Fruit fly (Drosophila melanogaster) whole organism, embryonic: Measurements from ENCODE around the gene CG33939.

Experiments used
- CG10654 ChIP-seq: fragments of 200-800 bp; sonication (Bioruptor generic); optimal IDR thresholded peaks from 2 replicates; lab custom pipeline; 2016; ENCODE audit warnings: missing biosample characterization, missing genetic modification characterization
- CG12219 ChIP-seq: fragments of 200-800 bp; sonication (Bioruptor generic); optimal IDR thresholded peaks from 3 replicates; lab custom pipeline; 2018; ENCODE audit warnings: missing biosample characterization, mild to moderate bottlenecking, missing genetic modification characterization
- CG12942 ChIP-seq: fragments of 200-800 bp; sonication (Bioruptor generic); optimal IDR thresholded peaks from 3 replicates; lab custom pipeline; 2016; ENCODE audit warnings: missing biosample characterization, missing genetic modification characterization
- Dip3 ChIP-seq: fragments of 200-800 bp; sonication (Bioruptor generic); optimal IDR thresholded peaks from 3 replicates; lab custom pipeline; 2016; ENCODE audit warnings: missing biosample characterization, missing genetic modification characterization
- NK7.1 ChIP-seq: fragments of 200-800 bp; sonication (Bioruptor generic); optimal IDR thresholded peaks from 3 replicates; lab custom pipeline; 2016; ENCODE audit warnings: missing biosample characterization, missing genetic modification characterization
- lab ChIP-seq: fragments of 200-800 bp; sonication (Bioruptor generic); optimal IDR thresholded peaks from 3 replicates; lab custom pipeline; 2017; ENCODE audit warnings: missing biosample characterization, missing genetic modification characterization, mild to moderate bottlenecking, moderate library complexity, missing genetic modification reagents
- oc ChIP-seq: fragments of 200-800 bp; sonication (Bioruptor generic); optimal IDR thresholded peaks from 2 replicates; lab custom pipeline; 2018; ENCODE audit warnings: missing biosample characterization, mild to moderate bottlenecking, missing genetic modification characterization, moderate library complexity

DNA sequence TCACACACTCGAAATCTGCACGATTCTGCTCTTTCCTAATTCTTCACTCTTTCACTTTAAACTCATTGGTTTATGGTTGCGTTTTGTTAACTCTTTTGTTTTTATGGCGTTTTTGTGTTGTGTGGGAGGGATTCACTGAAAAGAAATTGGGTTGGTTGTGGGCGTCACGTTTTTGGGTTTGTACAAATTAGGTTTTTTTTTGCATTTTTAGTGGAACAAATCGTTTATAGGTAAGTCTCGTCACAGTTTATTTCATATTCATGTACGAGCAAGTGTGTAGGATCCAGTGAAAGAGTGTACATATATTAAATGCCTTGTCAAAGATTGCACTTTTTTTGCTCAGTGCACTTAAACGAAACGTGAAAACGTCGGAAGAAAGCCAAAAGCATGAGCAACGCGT is 10.0 kb downstream of the CG33939 start:
- TF ChIP-seq CG12219 (GFP tag; lab: Kevin White, UChicago): no peak
- TF ChIP-seq CG12942 (GFP tag; lab: Kevin White, UChicago): no peak
- no peak for TF ChIP-seq oc (tag; lab: Kevin White, UChicago)
- TF ChIP-seq CG10654 (GFP tag; lab: Kevin White, UChicago): no peak
- peak; percentile 3 for TF ChIP-seq Dip3 (GFP tag; lab: Kevin White, UChicago)
- TF ChIP-seq NK7.1 (GFP tag; lab: Kevin White, UChicago): no peak
- TF ChIP-seq lab (GFP tag; lab: Kevin White, UChicago): peak; percentile 30
